Fruit fly (Drosophila melanogaster) whole organism, embryonic: ENCODE data around the gene HipHop.

ENCODE experiments used
- Adf1 ChIP-seq: fragments of 200-800 bp; sonication (Bioruptor generic); IDR thresholded peaks from 2 replicates; pipeline ENCODE4 v1.3.6; 2022; ENCODE audit warnings: missing biosample characterization, missing genetic modification characterization
- Aef1 ChIP-seq: fragments of 200-800 bp; sonication (Bioruptor generic); IDR thresholded peaks from 3 replicates; pipeline ENCODE4 v1.3.6; 2022; ENCODE audit warnings: missing biosample characterization, missing genetic modification characterization
- Blimp-1 ChIP-seq: fragments of 200-800 bp; sonication (Bioruptor generic); optimal IDR thresholded peaks from 3 replicates; lab custom pipeline; 2018; ENCODE audit warnings: missing biosample characterization, missing genetic modification characterization, mild to moderate bottlenecking, moderate library complexity, missing genetic modification reagents
- CG11398 ChIP-seq: fragments of 200-800 bp; sonication (Bioruptor generic); optimal IDR thresholded peaks from 2 replicates; lab custom pipeline; 2016; ENCODE audit warnings: missing biosample characterization, missing genetic modification characterization
- CG13296 ChIP-seq: fragments of 200-800 bp; sonication (Bioruptor generic); optimal IDR thresholded peaks from 3 replicates; lab custom pipeline; 2018; ENCODE audit warnings: missing biosample characterization, mild to moderate bottlenecking, missing genetic modification characterization
- CG13624 ChIP-seq: fragments of 200-800 bp; sonication (Bioruptor generic); optimal IDR thresholded peaks from 2 replicates; lab custom pipeline; 2016; ENCODE audit warnings: missing biosample characterization, missing genetic modification characterization
- CG14710 ChIP-seq: fragments of 200-800 bp; sonication (Bioruptor generic); optimal IDR thresholded peaks from 3 replicates; lab custom pipeline; 2019; ENCODE audit warnings: missing biosample characterization, mild to moderate bottlenecking, missing genetic modification characterization, moderate library complexity
- CG15073 ChIP-seq: fragments of 200-800 bp; sonication (Bioruptor generic); optimal IDR thresholded peaks from 2 replicates; lab custom pipeline; 2016; ENCODE audit warnings: missing biosample characterization, missing genetic modification characterization
- CG1647 ChIP-seq: fragments of 200-800 bp; sonication (Bioruptor generic); optimal IDR thresholded peaks from 3 replicates; lab custom pipeline; 2016; ENCODE audit warnings: missing biosample characterization, missing genetic modification characterization
- CG17385 ChIP-seq: fragments of 200-800 bp; sonication (Bioruptor generic); optimal IDR thresholded peaks from 3 replicates; lab custom pipeline; 2018; ENCODE audit warnings: missing biosample characterization, mild to moderate bottlenecking, missing genetic modification characterization
- CG17829 ChIP-seq: fragments of 200-800 bp; optimal IDR thresholded peaks from 2 replicates; lab custom pipeline; 2019; ENCODE audit warnings: missing biosample characterization, mild to moderate bottlenecking, missing genetic modification characterization, moderate library complexity
- CG1832 ChIP-seq: fragments of 200-800 bp; sonication (Bioruptor generic); optimal IDR thresholded peaks from 2 replicates; lab custom pipeline; 2017; ENCODE audit warnings: missing biosample characterization, mild to moderate bottlenecking, missing genetic modification characterization, inconsistent platforms
- CG2712 ChIP-seq: fragments of 200-800 bp; optimal IDR thresholded peaks from 3 replicates; lab custom pipeline; 2019; ENCODE audit warnings: missing biosample characterization, mild to moderate bottlenecking, missing genetic modification characterization, moderate library complexity
- CG3163 ChIP-seq: fragments of 200-800 bp; sonication (Bioruptor generic); optimal IDR thresholded peaks from 3 replicates; lab custom pipeline; 2016; ENCODE audit warnings: missing biosample characterization, missing genetic modification characterization
- CG3281 ChIP-seq: fragments of 200-800 bp; sonication (Bioruptor generic); optimal IDR thresholded peaks from 3 replicates; lab custom pipeline; 2017; ENCODE audit warnings: missing biosample characterization, mild to moderate bottlenecking, missing genetic modification characterization
- CG33557 ChIP-seq: fragments of 200-800 bp; sonication (Bioruptor generic); optimal IDR thresholded peaks from 2 replicates; lab custom pipeline; 2019; ENCODE audit warnings: missing biosample characterization, mild to moderate bottlenecking, missing genetic modification characterization, moderate library complexity
- CG3847 ChIP-seq: fragments of 200-800 bp; sonication (Bioruptor generic); IDR thresholded peaks from 2 replicates; pipeline ENCODE4 v1.3.6; 2022; ENCODE audit warnings: missing biosample characterization, missing genetic modification characterization
- CG4360 ChIP-seq: fragments of 200-800 bp; sonication (Bioruptor generic); IDR thresholded peaks from 2 replicates; pipeline ENCODE4 v1.3.6; 2022; ENCODE audit warnings: missing biosample characterization, missing genetic modification characterization
- CG6654 ChIP-seq: fragments of 200-800 bp; sonication (Bioruptor generic); optimal IDR thresholded peaks from 2 replicates; lab custom pipeline; 2017; ENCODE audit warnings: missing biosample characterization, mild to moderate bottlenecking, missing genetic modification characterization
- CG6765 ChIP-seq: fragments of 200-800 bp; sonication (Bioruptor generic); optimal IDR thresholded peaks from 3 replicates; lab custom pipeline; 2017; ENCODE audit warnings: missing biosample characterization, mild to moderate bottlenecking, missing genetic modification characterization
- CG7987 ChIP-seq: fragments of 200-800 bp; sonication (Bioruptor generic); optimal IDR thresholded peaks from 2 replicates; lab custom pipeline; 2018; ENCODE audit warnings: missing biosample characterization, mild to moderate bottlenecking, missing genetic modification characterization, moderate library complexity
- CG9215 ChIP-seq: fragments of 200-800 bp; sonication (Bioruptor generic); IDR thresholded peaks from 2 replicates; pipeline ENCODE4 v1.3.6; 2022; ENCODE audit warnings: missing biosample characterization, missing genetic modification characterization
- CHES-1-like ChIP-seq: fragments of 200-800 bp; sonication (Bioruptor generic); optimal IDR thresholded peaks from 2 replicates; lab custom pipeline; 2016; ENCODE audit warnings: missing biosample characterization, missing genetic modification characterization
- D ChIP-seq, 2 experiments: fragments of 200-800 bp in 1 of 2; fragments of >200 bp in 1 of 2; sonication (Bioruptor generic) in 1 of 2; optimal IDR thresholded peaks; 2 replicates in 1 of 2; 3 replicates in 1 of 2; lab custom pipeline; 2017; ENCODE audit warnings: mild to moderate bottlenecking in 1 of 2, missing biosample characterization in 1 of 2, missing genetic modification characterization in 1 of 2, missing genetic modification reagents in 1 of 2
- Kr ChIP-seq: fragments of 200-800 bp; sonication (Bioruptor generic); optimal IDR thresholded peaks from 2 replicates; lab custom pipeline; 2017; ENCODE audit warnings: missing biosample characterization, mild to moderate bottlenecking, missing genetic modification characterization
- Lhr ChIP-seq: fragments of 200-800 bp; sonication (Bioruptor generic); optimal IDR thresholded peaks from 3 replicates; lab custom pipeline; 2017; ENCODE audit warnings: mild to moderate bottlenecking, missing biosample characterization, missing genetic modification reagents, missing genetic modification characterization
- Mad ChIP-seq: fragments of 200-800 bp; sonication (Bioruptor generic); optimal IDR thresholded peaks from 2 replicates; lab custom pipeline; 2016; ENCODE audit warnings: missing biosample characterization, missing genetic modification characterization
- Optix ChIP-seq: fragments of 200-800 bp; sonication (Bioruptor generic); IDR thresholded peaks from 3 replicates; pipeline ENCODE4 v1.3.6; 2022; ENCODE audit warnings: missing biosample characterization, missing genetic modification characterization
- Ravus ChIP-seq: fragments of 200-800 bp; sonication (Bioruptor generic); IDR thresholded peaks from 2 replicates; pipeline ENCODE4 v1.3.6; 2022; ENCODE audit warnings: missing biosample characterization, missing genetic modification characterization
- Sry-β ChIP-seq: fragments of 200-800 bp; sonication (Bioruptor generic); optimal IDR thresholded peaks from 2 replicates; lab custom pipeline; 2018; ENCODE audit warnings: missing biosample characterization, mild to moderate bottlenecking, missing genetic modification characterization, moderate library complexity
- Sry-δ ChIP-seq: fragments of 200-800 bp; sonication (Bioruptor generic); optimal IDR thresholded peaks from 2 replicates; lab custom pipeline; 2016; ENCODE audit warnings: missing biosample characterization, missing genetic modification characterization
- ash1 ChIP-seq: fragments of 200-800 bp; sonication (Bioruptor generic); optimal IDR thresholded peaks from 2 replicates; lab custom pipeline; 2018; ENCODE audit warnings: missing biosample characterization, mild to moderate bottlenecking, missing genetic modification characterization
- bsh ChIP-seq, 2 experiments: fragments of 200-800 bp; sonication (Bioruptor generic); optimal IDR thresholded peaks; 2 replicates each; lab custom pipeline; 2017 to 2018; ENCODE audit warnings: mild to moderate bottlenecking in 2 of 2, missing biosample characterization in 2 of 2, missing genetic modification characterization in 2 of 2, moderate library complexity in 1 of 2
- chm ChIP-seq: fragments of 200-800 bp; sonication (Bioruptor generic); IDR thresholded peaks from 2 replicates; pipeline ENCODE4 v1.3.6; 2022; ENCODE audit warnings: missing biosample characterization, missing genetic modification characterization
- cwo ChIP-seq: fragments of 200-800 bp; sonication (Bioruptor generic); optimal IDR thresholded peaks from 3 replicates; lab custom pipeline; 2017; ENCODE audit warnings: missing biosample characterization, missing genetic modification characterization, mild to moderate bottlenecking, moderate library complexity, missing genetic modification reagents
- en ChIP-seq: fragments of 200-800 bp; sonication (Bioruptor generic); optimal IDR thresholded peaks from 2 replicates; lab custom pipeline; 2016; ENCODE audit warnings: missing biosample characterization, missing genetic modification characterization
- gsb ChIP-seq: fragments of 200-800 bp; sonication (Bioruptor generic); IDR thresholded peaks from 2 replicates; pipeline ENCODE4 v1.3.6; 2022; ENCODE audit warnings: missing biosample characterization, missing genetic modification characterization
- hbn ChIP-seq: fragments of 200-800 bp; sonication (Bioruptor generic); IDR thresholded peaks from 2 replicates; pipeline ENCODE4 v1.3.6; 2022; ENCODE audit warnings: missing biosample characterization, missing genetic modification characterization; ENCODE audit not compliant: partially characterized antibody
- ind ChIP-seq: fragments of 200-800 bp; sonication (Bioruptor generic); optimal IDR thresholded peaks from 3 replicates; lab custom pipeline; 2016; ENCODE audit warnings: missing biosample characterization, missing genetic modification characterization
- lbe ChIP-seq: fragments of 200-800 bp; sonication (Bioruptor generic); optimal IDR thresholded peaks from 2 replicates; lab custom pipeline; 2016; ENCODE audit warnings: missing biosample characterization, mild to moderate bottlenecking, missing genetic modification characterization
- lov ChIP-seq, 2 experiments: fragments of 200-800 bp in 1 of 2; fragments of >200 bp in 1 of 2; sonication (Bioruptor generic) in 1 of 2; IDR thresholded peaks in 1 of 2; optimal IDR thresholded peaks in 1 of 2; 2 replicates in 1 of 2; 3 replicates in 1 of 2; pipeline versions ENCODE4 v1.3.6 to Lab custom; 2017 to 2022; ENCODE audit warnings: missing biosample characterization in 1 of 2, missing genetic modification characterization in 1 of 2
- pfk ChIP-seq: fragments of 200-800 bp; sonication (Bioruptor generic); optimal IDR thresholded peaks from 2 replicates; lab custom pipeline; 2018; ENCODE audit warnings: missing biosample characterization, mild to moderate bottlenecking, missing genetic modification characterization, moderate library complexity
- pzg ChIP-seq: fragments of 200-800 bp; sonication (Bioruptor generic); optimal IDR thresholded peaks from 3 replicates; lab custom pipeline; 2018; ENCODE audit warnings: missing biosample characterization, mild to moderate bottlenecking, missing genetic modification characterization, moderate library complexity
- rib ChIP-seq: fragments of 200-800 bp; sonication (Bioruptor generic); IDR thresholded peaks from 2 replicates; pipeline ENCODE4 v1.3.6; 2022; ENCODE audit warnings: missing biosample characterization, missing genetic modification characterization
- sim ChIP-seq: fragments of 200-800 bp; sonication (Bioruptor generic); IDR thresholded peaks from 2 replicates; pipeline ENCODE4 v1.3.6; 2022; ENCODE audit warnings: missing biosample characterization, missing genetic modification characterization
- sug ChIP-seq: fragments of 200-800 bp; optimal IDR thresholded peaks from 2 replicates; lab custom pipeline; 2019; ENCODE audit warnings: missing biosample characterization, mild to moderate bottlenecking, missing genetic modification characterization, moderate library complexity
- tna ChIP-seq: fragments of 200-800 bp; sonication (Bioruptor generic); IDR thresholded peaks from 2 replicates; pipeline ENCODE4 v1.3.6; 2022; ENCODE audit warnings: missing biosample characterization, missing genetic modification characterization; ENCODE audit not compliant: partially characterized antibody
- unpg ChIP-seq: fragments of 200-800 bp; sonication (Bioruptor generic); optimal IDR thresholded peaks from 3 replicates; lab custom pipeline; 2018; ENCODE audit warnings: missing biosample characterization, mild to moderate bottlenecking, missing genetic modification characterization, moderate library complexity
- wdn ChIP-seq: fragments of 200-800 bp; sonication (Bioruptor generic); IDR thresholded peaks from 2 replicates; pipeline ENCODE4 v1.3.6; 2022; ENCODE audit warnings: missing biosample characterization, missing genetic modification characterization

HipHop gene

dm6 chr3L:18801194-18801695, 19.7 kb upstream of the HipHop start, which contains the start of gene ftz-f1 (continued):
- peak; percentile 86 for TF ChIP-seq tna
- no peak for TF ChIP-seq gsb
- TF ChIP-seq CG3847 (GFP tag; lab: Robert Waterston, UW): peak; percentile 50
- no peak for TF ChIP-seq Ravus (GFP tag; lab: Robert Waterston, UW)
- TF ChIP-seq Blimp-1 (GFP tag; lab: Kevin White, UChicago): peak; percentile 97
- TF ChIP-seq pzg: peak; percentile 89
- no peak for TF ChIP-seq D (optimal IDR thresholded peaks at IDR 0.05; lab: Kevin White, UChicago)
- TF ChIP-seq D (GFP tag; optimal IDR thresholded peaks at IDR 0.05; lab: Kevin White, UChicago): no peak
- no peak for TF ChIP-seq CG9215 (GFP tag; lab: Robert Waterston, UW)
- peak; percentile 55 for TF ChIP-seq CG6765 (GFP tag; lab: Kevin White, UChicago)
- peak; percentile 46 for TF ChIP-seq CHES-1-like (GFP tag; lab: Kevin White, UChicago)
- no peak for TF ChIP-seq unpg (GFP tag; lab: Kevin White, UChicago)
- no peak for TF ChIP-seq en (GFP tag; lab: Kevin White, UChicago)
- no peak for TF ChIP-seq Kr (GFP tag; lab: Kevin White, UChicago)
- TF ChIP-seq CG13624 (GFP tag; lab: Kevin White, UChicago): peak; percentile 44
- peak; percentile 72 for TF ChIP-seq Lhr (GFP tag; lab: Kevin White, UChicago)
- no peak for TF ChIP-seq CG15073 (GFP tag; lab: Kevin White, UChicago)
- TF ChIP-seq sim: no peak; the same call in 1 of the 2 replicates
- TF ChIP-seq Sry-β (GFP tag; lab: Kevin White, UChicago): no peak
- TF ChIP-seq ind (GFP tag; lab: Kevin White, UChicago): no peak
- TF ChIP-seq ash1: peak; percentile 19
- no peak for TF ChIP-seq CG3163 (GFP tag; lab: Kevin White, UChicago)
- TF ChIP-seq CG13296 (GFP tag; lab: Kevin White, UChicago): peak; percentile 54
- peak; percentile 77 for TF ChIP-seq hbn (GFP tag; lab: Robert Waterston, UW)
- no peak for TF ChIP-seq bsh (GFP tag; optimal IDR thresholded peaks at IDR 0.05; lab: Kevin White, UChicago)
- peak; percentile 59 for TF ChIP-seq CG7987 (GFP tag; lab: Kevin White, UChicago)
- TF ChIP-seq lbe (GFP tag; lab: Kevin White, UChicago): peak; percentile 19
- peak; percentile 84 for TF ChIP-seq CG1832 (GFP tag; lab: Kevin White, UChicago)
- peak; percentile 28 for TF ChIP-seq Mad
- TF ChIP-seq CG14710: peak; percentile 22
- TF ChIP-seq Aef1: peak; percentile 16; the same call in 1 of the 3 replicates
- peak; percentile 19 for TF ChIP-seq CG3281 (GFP tag; lab: Kevin White, UChicago)
- peak; percentile 68 for TF ChIP-seq Adf1 (GFP tag; lab: Robert Waterston, UW)
- peak; percentile 70; the same call in 1 of the 2 replicates for TF ChIP-seq chm (GFP tag; lab: Robert Waterston, UW)
- TF ChIP-seq sug (tag; lab: Kevin White, UChicago): peak; percentile 78
- TF ChIP-seq Optix (GFP tag; lab: Robert Waterston, UW): 0 out of 3 replicates have a peak, but pooled peaks have one; percentile 32
- TF ChIP-seq CG17829 (tag; lab: Kevin White, UChicago): peak; percentile 47
- TF ChIP-seq Sry-δ (GFP tag; lab: Kevin White, UChicago): peak; percentile 68
- peak; percentile 71 for TF ChIP-seq rib (GFP tag; lab: Robert Waterston, UW)
- peak; percentile 51 for TF ChIP-seq CG33557 (GFP tag; lab: Kevin White, UChicago)
- TF ChIP-seq CG11398 (GFP tag; lab: Kevin White, UChicago): peak; percentile 29
- no peak for TF ChIP-seq CG6654 (GFP tag; lab: Kevin White, UChicago)
- peak; percentile 38 for TF ChIP-seq CG2712 (tag; lab: Kevin White, UChicago)
- TF ChIP-seq CG17385 (GFP tag; lab: Kevin White, UChicago): peak; percentile 92
- TF ChIP-seq cwo: peak; percentile 75
- TF ChIP-seq lov (optimal IDR thresholded peaks at IDR 0.05; lab: Kevin White, UChicago): no peak
- peak; percentile 64; the same call in 1 of the 3 replicates for TF ChIP-seq lov (GFP tag; IDR thresholded peaks at IDR 0.05; lab: Robert Waterston, UW)
- TF ChIP-seq CG4360 (GFP tag; lab: Robert Waterston, UW): 0 out of 2 replicates have a peak, but pooled peaks have one; percentile 7
- TF ChIP-seq CG1647: peak; percentile 23
- peak; percentile 47 for TF ChIP-seq pfk (GFP tag; lab: Kevin White, UChicago)
- no peak for TF ChIP-seq wdn (GFP tag; lab: Robert Waterston, UW)
